Fruit fly (Drosophila melanogaster): ENCODE measurements around the gene CG43401.

CG43401 gene

dm6 chr2L:1412691-1413090 is 15.6 kb upstream of the CG43401 start:
- TF ChIP-seq pan (optimal IDR thresholded peaks at IDR 0.05), result no peak
- TF ChIP-seq rgr (GFP tag; optimal IDR thresholded peaks at IDR 0.05), result peak; percentile 56
- no peak for TF ChIP-seq dsf (GFP tag; optimal IDR thresholded peaks at IDR 0.05; ENCODE audit: borderline replicate concordance)
- TF ChIP-seq Abd-B (GFP tag; optimal IDR thresholded peaks at IDR 0.05), result no peak
- peak; percentile 41 for TF ChIP-seq dmrt93B (GFP tag; optimal IDR thresholded peaks at IDR 0.05)
- TF ChIP-seq lola (GFP tag; optimal IDR thresholded peaks at IDR 0.05), result no peak
- TF ChIP-seq CrebA (GFP tag; optimal IDR thresholded peaks at IDR 0.05; ENCODE audit: borderline replicate concordance), result no peak
- TF ChIP-seq woc (GFP tag; optimal IDR thresholded peaks at IDR 0.05), result peak; percentile 66
- no peak for TF ChIP-seq CG32264 (GFP tag; optimal IDR thresholded peaks at IDR 0.05)
- TF ChIP-seq Hnf4 (GFP tag; optimal IDR thresholded peaks at IDR 0.05), result peak; percentile 35
- no peak for TF ChIP-seq sage (GFP tag; optimal IDR thresholded peaks at IDR 0.05)
- no peak for TF ChIP-seq Myc (optimal IDR thresholded peaks at IDR 0.05)
- TF ChIP-seq foxo (GFP tag; optimal IDR thresholded peaks at IDR 0.05), result peak in 1 of 2 experiments; percentile 67
- TF ChIP-seq Rel (GFP tag; optimal IDR thresholded peaks at IDR 0.05), result no peak
- TF ChIP-seq Rel (tag; optimal IDR thresholded peaks at IDR 0.05), result no peak
- TF ChIP-seq OdsH (GFP tag; optimal IDR thresholded peaks at IDR 0.05), result peak; percentile 62
- TF ChIP-seq Dif (GFP tag; optimal IDR thresholded peaks at IDR 0.05; ENCODE audit: partially characterized antibody), result no peak
- no peak for TF ChIP-seq N (GFP tag; optimal IDR thresholded peaks at IDR 0.05)
- TF ChIP-seq brk (GFP tag; optimal IDR thresholded peaks at IDR 0.05), result no peak
- no peak for TF ChIP-seq usp (GFP tag; optimal IDR thresholded peaks at IDR 0.05)
- no peak for TF ChIP-seq Dfd (GFP tag; optimal IDR thresholded peaks at IDR 0.05)
- TF ChIP-seq dl (GFP tag; optimal IDR thresholded peaks at IDR 0.05; ENCODE audit: insufficient read depth in 1 of 2, partially characterized antibody in 2 of 2), result no peak
- peak; percentile 48 for TF ChIP-seq HLH106 (tag; optimal IDR thresholded peaks at IDR 0.05)
- TF ChIP-seq br (GFP tag; optimal IDR thresholded peaks at IDR 0.05), result peak; percentile 60
- TF ChIP-seq Hr78 (GFP tag; optimal IDR thresholded peaks at IDR 0.05), result no peak
- TF ChIP-seq jim (GFP tag; optimal IDR thresholded peaks at IDR 0.05), result no peak
- TF ChIP-seq CG9705 (GFP tag; optimal IDR thresholded peaks at IDR 0.05), result peak; percentile 31
- no peak for TF ChIP-seq GATAd (GFP tag; optimal IDR thresholded peaks at IDR 0.05)
- peak; percentile 63 for TF ChIP-seq h (GFP tag; optimal IDR thresholded peaks at IDR 0.05)
- peak; percentile 54 for TF ChIP-seq psq (GFP tag; optimal IDR thresholded peaks at IDR 0.05)
- TF ChIP-seq Mio (GFP tag; optimal IDR thresholded peaks at IDR 0.05), result no peak
- no peak for TF ChIP-seq Hr83 (GFP tag; optimal IDR thresholded peaks at IDR 0.05; ENCODE audit: poor library complexity, severe bottlenecking)
- peak; percentile 26 for TF ChIP-seq Jra (GFP tag; optimal IDR thresholded peaks at IDR 0.05)
- TF ChIP-seq sv (GFP tag; optimal IDR thresholded peaks at IDR 0.05), result no peak
- no peak for TF ChIP-seq Vsx2 (GFP tag; optimal IDR thresholded peaks at IDR 0.05; ENCODE audit: partially characterized antibody)
- TF ChIP-seq Sp1 (GFP tag; optimal IDR thresholded peaks at IDR 0.05), result peak; percentile 69
- TF ChIP-seq tai (GFP tag; optimal IDR thresholded peaks at IDR 0.05), result peak; percentile 14
- peak; percentile 63 for TF ChIP-seq ey (GFP tag; optimal IDR thresholded peaks at IDR 0.05)
- peak; percentile 78 for TF ChIP-seq fru (GFP tag; optimal IDR thresholded peaks at IDR 0.05)

- TF ChIP-seq sage (GFP tag; optimal IDR thresholded peaks at IDR 0.05) (no peak), lola (GFP tag; optimal IDR thresholded peaks at IDR 0.05) (no peak), N (GFP tag; optimal IDR thresholded peaks at IDR 0.05) (no peak), Hr78 (GFP tag; optimal IDR thresholded peaks at IDR 0.05) (no peak), dsf (GFP tag; optimal IDR thresholded peaks at IDR 0.05; ENCODE audit: borderline replicate concordance) (no peak), h (GFP tag; optimal IDR thresholded peaks at IDR 0.05) (no peak), usp (GFP tag; optimal IDR thresholded peaks at IDR 0.05) (no peak), GATAd (GFP tag; optimal IDR thresholded peaks at IDR 0.05) (no peak), CrebA (GFP tag; optimal IDR thresholded peaks at IDR 0.05; ENCODE audit: borderline replicate concordance) (no peak), Dif (GFP tag; optimal IDR thresholded peaks at IDR 0.05; ENCODE audit: partially characterized antibody) (no peak), woc (GFP tag; optimal IDR thresholded peaks at IDR 0.05) (no peak), br (GFP tag; optimal IDR thresholded peaks at IDR 0.05) (no peak)
These were observed 14.3 kb upstream of the CG43401 start for dm6 chr2L:1414019-1414418.

- TF ChIP-seq pan (optimal IDR thresholded peaks at IDR 0.05) (no peak), Rel (GFP tag; optimal IDR thresholded peaks at IDR 0.05) (no peak), Rel (tag; optimal IDR thresholded peaks at IDR 0.05) (no peak), Hr83 (GFP tag; optimal IDR thresholded peaks at IDR 0.05; ENCODE audit: poor library complexity, severe bottlenecking) (no peak), foxo (GFP tag; optimal IDR thresholded peaks at IDR 0.05) (no peak), sage (GFP tag; optimal IDR thresholded peaks at IDR 0.05) (no peak), Dfd (GFP tag; optimal IDR thresholded peaks at IDR 0.05) (peak; percentile 7)
These were observed 12.7 kb upstream of the CG43401 start for dm6 chr2L:1415525-1415924.

Data from whole organism, wandering third instar larva.